Worm (Caenorhabditis elegans) whole organism, L3 larva: Measurements from ENCODE around the gene F55F3.4.
A peak's percentile ranks its signal among the peaks of the same experiment; 100 is the strongest.

Source experiments
- ZK546.5 ChIP-seq: sonication (generic microtip); optimal IDR thresholded peaks from 2 replicates; lab custom pipeline; 2017; ENCODE audit warnings: missing biosample characterization, missing genetic modification characterization
- aly-2 ChIP-seq: fragments of 150-350 bp; optimal IDR thresholded peaks from 2 replicates; lab custom pipeline; 2014; ENCODE audit warnings: missing biosample characterization, missing genetic modification characterization
- ama-1 ChIP-seq: fragments of 150-350 bp; optimal IDR thresholded peaks from 2 replicates; lab custom pipeline; 2018
- ceh-16 ChIP-seq: sonication (generic microtip); optimal IDR thresholded peaks from 2 replicates; lab custom pipeline; 2017; ENCODE audit warnings: missing biosample characterization, missing genetic modification characterization
- ceh-28 ChIP-seq: fragments of 150-350 bp; optimal IDR thresholded peaks from 2 replicates; lab custom pipeline; 2014; ENCODE audit warnings: missing biosample characterization, missing genetic modification reagents, missing genetic modification characterization
- ceh-82 ChIP-seq: fragments of 150-350 bp; optimal IDR thresholded peaks from 2 replicates; lab custom pipeline; 2014; ENCODE audit warnings: missing biosample characterization, missing genetic modification characterization
- ceh-9 ChIP-seq: sonication (generic microtip); optimal IDR thresholded peaks from 2 replicates; lab custom pipeline; 2018; ENCODE audit warnings: missing biosample characterization, missing genetic modification characterization
- egl-27 ChIP-seq: sonication (generic microtip); optimal IDR thresholded peaks from 4 replicates; lab custom pipeline; 2017; ENCODE audit warnings: missing biosample characterization, missing genetic modification reagents, missing genetic modification characterization
- egl-5 ChIP-seq: fragments of 150-350 bp; optimal IDR thresholded peaks from 2 replicates; lab custom pipeline; 2017; ENCODE audit warnings: missing biosample characterization, missing genetic modification reagents, missing genetic modification characterization, inconsistent platforms
- elt-1 ChIP-seq: fragments of 150-350 bp; optimal IDR thresholded peaks from 2 replicates; lab custom pipeline; 2014; ENCODE audit warnings: missing biosample characterization, missing genetic modification characterization
- elt-2 ChIP-seq: sonication (generic microtip); optimal IDR thresholded peaks from 2 replicates; lab custom pipeline; 2016; ENCODE audit warnings: missing genetic modification reagents, mild to moderate bottlenecking, missing genetic modification characterization, missing compliant biosample characterization
- elt-3 ChIP-seq, 3 experiments: fragments of 150-350 bp in 1 of 3; sonication (generic microtip) in 2 of 3; optimal IDR thresholded peaks; 2 replicates in 2 of 3; 4 replicates in 1 of 3; lab custom pipeline; 2014 to 2017; ENCODE audit warnings: missing biosample characterization in 3 of 3, missing genetic modification characterization in 3 of 3
- eor-1 ChIP-seq, 2 experiments: fragments of 150-350 bp; optimal IDR thresholded peaks; 2 replicates each; lab custom pipeline; 2014 to 2018; ENCODE audit warnings: missing biosample characterization in 2 of 2, missing genetic modification characterization in 2 of 2
- fkh-2 ChIP-seq: fragments of 150-350 bp; optimal IDR thresholded peaks from 2 replicates; lab custom pipeline; 2014; ENCODE audit warnings: missing biosample characterization, missing genetic modification reagents, missing genetic modification characterization
- fos-1 ChIP-seq: fragments of 150-350 bp; optimal IDR thresholded peaks from 2 replicates; lab custom pipeline; 2014; ENCODE audit warnings: missing biosample characterization, missing genetic modification characterization
- hmg-11 ChIP-seq: sonication (generic microtip); optimal IDR thresholded peaks from 2 replicates; lab custom pipeline; 2016; ENCODE audit warnings: missing genetic modification characterization, missing compliant biosample characterization
- lin-39 ChIP-seq: fragments of 150-350 bp; optimal IDR thresholded peaks from 2 replicates; lab custom pipeline; 2018; ENCODE audit warnings: missing biosample characterization, missing genetic modification reagents, missing genetic modification characterization
- lsy-12 ChIP-seq: sonication (generic microtip); optimal IDR thresholded peaks from 2 replicates; lab custom pipeline; 2016; ENCODE audit warnings: mild to moderate bottlenecking, missing genetic modification characterization, missing compliant biosample characterization
- mdl-1 ChIP-seq: fragments of 150-350 bp; optimal IDR thresholded peaks from 2 replicates; lab custom pipeline; 2014; ENCODE audit warnings: missing biosample characterization, missing genetic modification characterization
- mml-1 ChIP-seq: fragments of 150-350 bp; sonication (generic microtip); optimal IDR thresholded peaks from 3 replicates; lab custom pipeline; 2014; ENCODE audit warnings: missing biosample characterization, missing genetic modification characterization
- nfya-1 ChIP-seq: sonication (generic microtip); optimal IDR thresholded peaks from 2 replicates; lab custom pipeline; 2017; ENCODE audit warnings: missing genetic modification characterization, mild to moderate bottlenecking, missing compliant biosample characterization, antibody characterized with exemption, moderate library complexity; ENCODE audit not compliant: insufficient read depth
- nhr-11 ChIP-seq: fragments of 150-350 bp; optimal IDR thresholded peaks from 2 replicates; lab custom pipeline; 2014; ENCODE audit warnings: missing biosample characterization, missing genetic modification characterization
- nhr-12 ChIP-seq: fragments of 150-350 bp; optimal IDR thresholded peaks from 2 replicates; lab custom pipeline; 2014; ENCODE audit warnings: missing biosample characterization, missing genetic modification characterization
- nhr-23 ChIP-seq: fragments of 150-350 bp; optimal IDR thresholded peaks from 2 replicates; lab custom pipeline; 2014; ENCODE audit warnings: missing biosample characterization, missing genetic modification reagents, missing genetic modification characterization
- nhr-237 ChIP-seq: fragments of 150-350 bp; optimal IDR thresholded peaks from 2 replicates; lab custom pipeline; 2014; ENCODE audit warnings: missing biosample characterization, missing genetic modification characterization
- nhr-28 ChIP-seq: fragments of 150-350 bp; optimal IDR thresholded peaks from 2 replicates; lab custom pipeline; 2014; ENCODE audit warnings: missing biosample characterization, missing genetic modification characterization
- nhr-43 ChIP-seq: sonication (generic microtip); optimal IDR thresholded peaks from 2 replicates; lab custom pipeline; 2016; ENCODE audit warnings: mild to moderate bottlenecking, missing genetic modification characterization, missing compliant biosample characterization; ENCODE audit not compliant: poor library complexity, severe bottlenecking
- nhr-67 ChIP-seq: fragments of 150-350 bp; optimal IDR thresholded peaks from 2 replicates; lab custom pipeline; 2014; ENCODE audit warnings: missing biosample characterization, missing genetic modification characterization
- nhr-77 ChIP-seq: fragments of 150-350 bp; optimal IDR thresholded peaks from 2 replicates; lab custom pipeline; 2014; ENCODE audit warnings: missing biosample characterization, missing genetic modification characterization
- pha-4 ChIP-seq: fragments of 150-350 bp; optimal IDR thresholded peaks from 2 replicates; lab custom pipeline; 2014; ENCODE audit warnings: missing biosample characterization, missing genetic modification reagents, missing genetic modification characterization
- pqm-1 ChIP-seq: fragments of 150-350 bp; optimal IDR thresholded peaks from 2 replicates; lab custom pipeline; 2017; ENCODE audit warnings: missing biosample characterization, missing genetic modification characterization, inconsistent platforms
- skn-1 ChIP-seq: fragments of 150-350 bp; optimal IDR thresholded peaks from 2 replicates; lab custom pipeline; 2014; ENCODE audit warnings: missing biosample characterization, missing genetic modification characterization
- snpc-4 ChIP-seq: fragments of 150-350 bp; optimal IDR thresholded peaks from 2 replicates; lab custom pipeline; 2014; ENCODE audit warnings: missing biosample characterization, missing genetic modification characterization
- tbx-2 ChIP-seq: sonication (generic microtip); optimal IDR thresholded peaks from 2 replicates; lab custom pipeline; 2016; ENCODE audit warnings: mild to moderate bottlenecking, missing genetic modification characterization, missing compliant biosample characterization
- unc-39 ChIP-seq: sonication (generic microtip); optimal IDR thresholded peaks from 4 replicates; lab custom pipeline; 2017; ENCODE audit warnings: missing biosample characterization, missing genetic modification characterization
- unc-62 ChIP-seq: fragments of 150-350 bp; sonication (generic microtip); optimal IDR thresholded peaks from 4 replicates; lab custom pipeline; 2014; ENCODE audit warnings: missing biosample characterization, missing genetic modification reagents, missing genetic modification characterization
- zag-1 ChIP-seq: fragments of 150-350 bp; optimal IDR thresholded peaks from 2 replicates; lab custom pipeline; 2014; ENCODE audit warnings: missing biosample characterization, missing genetic modification characterization
- ztf-11 ChIP-seq: fragments of 150-350 bp; optimal IDR thresholded peaks from 2 replicates; lab custom pipeline; 2014; ENCODE audit warnings: missing biosample characterization, missing genetic modification characterization

F55F3.4 gene

DNA sequence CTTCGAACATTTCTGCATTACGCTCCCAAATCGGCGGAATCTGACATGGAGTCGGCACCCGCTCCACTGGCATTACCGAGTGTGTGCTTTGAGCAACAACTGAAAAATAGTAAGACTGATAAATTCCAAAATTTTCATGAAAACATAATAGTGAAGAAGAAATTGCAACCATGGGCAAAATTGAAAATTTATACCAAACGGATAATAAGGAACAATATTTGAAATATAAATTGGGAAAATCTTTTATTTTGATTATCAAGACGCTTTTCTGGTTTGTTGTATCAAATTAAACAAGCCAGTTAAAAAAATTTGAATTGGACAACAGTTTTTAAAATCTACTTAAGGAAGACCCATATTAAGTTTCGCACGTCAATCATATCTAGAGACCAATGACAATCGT lies 8.2 kb downstream of the F55F3.4 start, which contains the start of gene ZK1086.2:
Gene ZK1086.2 (minus strand): TSS at position 101 of the 400 bp plus-strand sequence.
- TF ChIP-seq ceh-16 (tag; lab: Kevin White, UChicago) = no peak
- TF ChIP-seq nhr-23 (tag; lab: Kevin White, UChicago) = no peak
- no peak for TF ChIP-seq ceh-9 (tag; lab: Kevin White, UChicago)
- no peak for TF ChIP-seq pqm-1
- TF ChIP-seq unc-39 (tag; lab: Kevin White, UChicago) = no peak
- TF ChIP-seq aly-2 = no peak
- no peak for TF ChIP-seq ama-1 (lab: Kevin White, UChicago)

DNA sequence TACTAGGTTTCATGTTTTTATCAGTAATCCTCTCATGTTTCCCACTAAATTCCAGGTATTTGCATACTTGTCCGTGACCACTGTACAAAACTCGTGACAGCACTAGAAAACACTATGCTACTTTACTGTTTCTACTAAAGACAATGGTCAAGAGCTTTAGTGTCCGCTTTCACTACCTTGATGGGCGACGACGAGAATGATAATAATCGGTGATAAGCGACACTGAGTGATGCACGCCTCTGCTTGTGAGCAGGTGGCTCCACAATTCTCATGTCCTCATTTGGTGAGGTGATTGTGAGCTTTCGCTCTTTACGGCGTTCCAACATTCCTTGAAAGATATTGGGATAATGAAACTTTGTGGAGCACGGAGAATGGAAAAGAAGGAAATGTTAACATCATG lies 17.9 kb downstream of the F55F3.4 start:
- TF ChIP-seq pha-4 (tag; lab: Kevin White, UChicago) (peak; percentile 2), pqm-1 (peak; percentile 72), elt-2 (tag; lab: Kevin White, UChicago) (peak; percentile 71), skn-1 (peak; percentile 10), unc-62 (no peak)

DNA sequence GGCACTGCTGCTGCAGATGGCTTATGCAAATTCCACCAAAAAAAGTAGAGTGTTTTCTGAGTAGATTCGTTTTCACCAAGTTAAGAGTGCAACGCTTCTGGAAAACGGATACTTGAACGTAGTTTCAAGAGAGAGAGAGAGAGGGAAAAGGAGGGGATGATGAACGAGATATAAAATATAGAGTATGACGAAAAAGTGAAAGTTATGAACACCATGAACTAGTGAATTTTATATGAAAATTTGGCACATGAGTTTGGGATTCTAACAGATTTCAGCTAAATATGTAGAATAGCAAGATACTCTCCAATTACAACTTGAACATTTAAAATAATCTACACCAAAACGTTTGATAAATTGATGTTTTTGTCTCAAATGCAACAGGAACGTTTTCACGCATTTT lies 24.4 kb downstream of the F55F3.4 start, which contains the start of gene obr-3:
Gene obr-3 (minus strand): TSS at position 101 of the 400 bp plus-strand sequence.
- no peak for TF ChIP-seq elt-1 (tag; lab: Kevin White, UChicago)
- TF ChIP-seq unc-62 = no peak
- TF ChIP-seq fos-1 = no peak
- TF ChIP-seq snpc-4 = no peak
- no peak for TF ChIP-seq nhr-23 (tag; lab: Kevin White, UChicago)
- no peak for TF ChIP-seq mml-1 (tag; lab: Kevin White, UChicago)
- TF ChIP-seq lsy-12 (tag; lab: Kevin White, UChicago) = no peak
- no peak for TF ChIP-seq elt-3 (tag; optimal IDR thresholded peaks at IDR 0.05; lab: Kevin White, UChicago)
- TF ChIP-seq ceh-82 (tag; lab: Kevin White, UChicago) = no peak
- TF ChIP-seq nhr-43 (tag; lab: Kevin White, UChicago) = no peak
- no peak for TF ChIP-seq ZK546.5 (tag; lab: Kevin White, UChicago)
- no peak for TF ChIP-seq nhr-67 (tag; lab: Kevin White, UChicago)
- no peak for TF ChIP-seq ztf-11

DNA sequence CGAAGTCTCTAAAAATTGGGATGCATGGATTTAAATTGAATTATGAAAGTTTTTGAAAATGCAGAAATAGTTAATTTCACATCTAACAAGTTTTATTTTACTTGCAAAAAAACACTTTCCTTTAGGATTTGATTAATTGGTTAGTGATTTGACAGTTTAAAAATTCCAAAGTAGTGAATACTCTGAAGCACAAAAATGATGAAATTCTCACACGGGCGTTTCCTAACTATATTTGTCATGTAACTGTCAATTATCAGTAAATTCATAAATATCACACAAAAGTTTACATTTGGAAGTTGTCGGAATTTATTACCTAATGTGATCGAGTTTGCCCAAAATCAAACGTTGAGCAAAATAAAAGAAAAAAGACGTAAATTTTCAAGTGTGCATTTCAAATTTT lies 25.8 kb downstream of the F55F3.4 start:
- TF ChIP-seq eor-1 (tag; optimal IDR thresholded peaks at IDR 0.05; lab: Kevin White, UChicago) = no peak
- no peak for TF ChIP-seq mdl-1 (tag; lab: Kevin White, UChicago)

DNA sequence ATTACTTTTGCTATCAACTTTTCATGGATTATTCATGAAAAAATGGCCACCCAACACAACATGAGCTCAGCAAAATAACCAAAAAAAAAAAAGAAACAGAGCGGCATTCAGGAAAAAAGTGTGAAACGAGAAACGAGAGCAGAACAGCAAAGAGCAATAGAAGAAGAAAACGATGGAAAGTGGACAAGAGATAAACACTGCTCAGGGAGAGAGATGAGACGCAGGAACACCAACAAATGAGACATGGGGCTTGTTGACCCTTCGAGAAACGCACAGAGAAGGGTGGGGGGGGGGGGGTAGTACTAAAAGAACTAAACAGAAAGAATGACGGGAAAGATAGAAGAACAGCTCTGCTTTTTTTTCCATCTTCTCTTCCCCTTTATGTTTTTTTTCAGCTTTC lies 26.6 kb downstream of the F55F3.4 start:
- TF ChIP-seq hmg-11 (tag; lab: Kevin White, UChicago) = peak; percentile 35
- no peak for TF ChIP-seq ceh-16 (tag; lab: Kevin White, UChicago)
- peak; percentile 44 for TF ChIP-seq egl-5 (tag; lab: Kevin White, UChicago)
- no peak for TF ChIP-seq fos-1
- TF ChIP-seq nhr-67 (tag; lab: Kevin White, UChicago) = no peak
- TF ChIP-seq nhr-28 (tag; lab: Kevin White, UChicago) = no peak
- peak; percentile 57 for TF ChIP-seq pha-4 (tag; lab: Kevin White, UChicago)
- peak; percentile 1 for TF ChIP-seq lin-39 (tag; lab: Kevin White, UChicago)
- TF ChIP-seq elt-3 (tag; optimal IDR thresholded peaks at IDR 0.05; lab: Kevin White, UChicago) = no peak
- TF ChIP-seq nfya-1 (tag; lab: Kevin White, UChicago) = peak; percentile 44

DNA sequence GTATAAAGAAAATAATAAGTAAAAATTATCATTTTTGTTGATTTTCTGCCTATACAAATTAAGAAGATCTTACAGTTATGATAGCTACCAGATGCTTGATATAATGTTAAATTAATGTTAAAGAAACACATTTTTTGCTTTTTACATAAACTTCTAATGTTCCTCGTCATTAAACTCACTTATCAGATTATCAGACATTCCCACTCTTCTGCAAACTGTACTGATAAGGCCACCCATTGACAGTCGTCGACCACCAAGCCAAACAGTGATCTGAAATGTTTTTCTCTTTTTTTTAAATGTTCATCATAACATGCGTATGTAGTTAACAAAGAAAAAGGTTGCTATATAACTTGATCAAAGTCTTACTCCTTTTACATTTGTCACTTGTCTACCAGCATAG lies 33.4 kb downstream of the F55F3.4 start:
- TF ChIP-seq pqm-1 (peak; percentile 26), egl-5 (tag; lab: Kevin White, UChicago) (no peak)

DNA sequence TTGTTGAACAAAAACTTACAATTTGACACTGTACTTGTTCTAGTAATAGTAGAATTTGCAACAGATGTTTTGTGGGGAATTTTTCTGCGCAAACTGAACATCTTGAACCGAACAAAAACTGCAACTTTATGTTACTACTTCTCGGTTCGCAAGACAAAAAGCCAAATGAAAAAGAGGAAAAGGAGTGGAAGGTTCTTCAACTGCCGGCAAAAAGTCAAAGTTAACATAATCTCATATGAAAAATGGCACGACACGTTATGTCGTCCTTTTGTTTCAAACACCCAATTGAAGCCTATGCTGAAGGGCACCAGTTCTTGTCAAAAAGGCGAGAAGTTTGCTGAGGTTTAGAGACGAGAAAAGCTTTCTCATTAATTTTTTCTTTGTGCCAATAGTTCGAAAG lies 38.1 kb downstream of the F55F3.4 start, which contains the start of gene twk-23:
Gene twk-23 (minus strand): TSS at position 101 of the 400 bp plus-strand sequence.
- no peak for TF ChIP-seq mdl-1 (tag; lab: Kevin White, UChicago)
- no peak for TF ChIP-seq elt-1 (tag; lab: Kevin White, UChicago)
- TF ChIP-seq egl-5 (tag; lab: Kevin White, UChicago) = no peak
- TF ChIP-seq ZK546.5 (tag; lab: Kevin White, UChicago) = no peak
- TF ChIP-seq pqm-1 = no peak
- no peak for TF ChIP-seq nhr-12
- TF ChIP-seq egl-27 (tag; lab: Kevin White, UChicago) = no peak
- no peak for TF ChIP-seq nhr-11 (tag; lab: Kevin White, UChicago)
- TF ChIP-seq nhr-237 = no peak
- TF ChIP-seq ceh-28 (tag; lab: Kevin White, UChicago) = no peak
- no peak for TF ChIP-seq zag-1 (tag; lab: Kevin White, UChicago)
- no peak for TF ChIP-seq nhr-23 (tag; lab: Kevin White, UChicago)
- no peak for TF ChIP-seq nhr-77 (tag; lab: Kevin White, UChicago)
- no peak for TF ChIP-seq nfya-1 (tag; lab: Kevin White, UChicago)
- TF ChIP-seq nhr-67 (tag; lab: Kevin White, UChicago) = no peak
- no peak for TF ChIP-seq fkh-2 (tag; lab: Kevin White, UChicago)
- no peak for TF ChIP-seq ama-1 (lab: Kevin White, UChicago)
- TF ChIP-seq tbx-2 (tag; lab: Kevin White, UChicago) = no peak
- no peak for TF ChIP-seq ceh-82 (tag; lab: Kevin White, UChicago)
